Fruit fly (Drosophila melanogaster) whole organism, embryonic: ENCODE results near the gene CG31819.
A peak's percentile ranks its signal among the peaks of the same experiment; 100 is the strongest.

Experiments
- Adf1 ChIP-seq: fragments of 200-800 bp; sonication (Bioruptor generic); IDR thresholded peaks from 2 replicates; pipeline ENCODE4 v1.3.6; 2022; ENCODE audit warnings: missing biosample characterization, missing genetic modification characterization
- Antp ChIP-seq: fragments of 200-800 bp; sonication (Bioruptor generic); optimal IDR thresholded peaks from 3 replicates; lab custom pipeline; 2016; ENCODE audit warnings: missing biosample characterization, missing genetic modification characterization
- Asciz ChIP-seq: fragments of 200-800 bp; sonication (Bioruptor generic); optimal IDR thresholded peaks from 2 replicates; lab custom pipeline; 2017; ENCODE audit warnings: missing biosample characterization, mild to moderate bottlenecking, missing genetic modification characterization, missing genetic modification reagents
- Bgb ChIP-seq: fragments of 200-800 bp; sonication (Bioruptor generic); IDR thresholded peaks from 2 replicates; pipeline ENCODE4 v1.3.6; 2022; ENCODE audit warnings: missing biosample characterization, missing genetic modification characterization; ENCODE audit not compliant: partially characterized antibody
- CG10654 ChIP-seq: fragments of 200-800 bp; sonication (Bioruptor generic); optimal IDR thresholded peaks from 2 replicates; lab custom pipeline; 2016; ENCODE audit warnings: missing biosample characterization, missing genetic modification characterization
- CG11504 ChIP-seq: fragments of 200-800 bp; sonication (Bioruptor generic); optimal IDR thresholded peaks from 3 replicates; lab custom pipeline; 2019; ENCODE audit warnings: missing biosample characterization, mild to moderate bottlenecking, missing genetic modification characterization, moderate library complexity
- CG12299 ChIP-seq: fragments of 200-800 bp; sonication (Bioruptor generic); optimal IDR thresholded peaks from 2 replicates; lab custom pipeline; 2018; ENCODE audit warnings: missing biosample characterization, mild to moderate bottlenecking, missing genetic modification characterization
- CG13123 ChIP-seq: fragments of 200-800 bp; sonication (Bioruptor generic); optimal IDR thresholded peaks from 2 replicates; lab custom pipeline; 2016; ENCODE audit warnings: missing biosample characterization, missing genetic modification characterization
- CG14014 ChIP-seq: fragments of 200-800 bp; sonication (Bioruptor generic); IDR thresholded peaks from 2 replicates; pipeline ENCODE4 v1.3.6; 2022; ENCODE audit warnings: missing biosample characterization, missing genetic modification characterization
- CG15514 ChIP-seq: fragments of 200-800 bp; sonication (Bioruptor generic); optimal IDR thresholded peaks from 3 replicates; lab custom pipeline; 2017; ENCODE audit warnings: missing biosample characterization, missing genetic modification characterization, mild to moderate bottlenecking, moderate library complexity, missing genetic modification reagents
- CG15601 ChIP-seq: fragments of 200-800 bp; sonication (Bioruptor generic); optimal IDR thresholded peaks from 3 replicates; lab custom pipeline; 2019; ENCODE audit warnings: missing biosample characterization, mild to moderate bottlenecking, missing genetic modification characterization, moderate library complexity
- CG1603 ChIP-seq: fragments of 200-800 bp; sonication (Bioruptor generic); optimal IDR thresholded peaks from 2 replicates; lab custom pipeline; 2019; ENCODE audit warnings: missing biosample characterization, mild to moderate bottlenecking, missing genetic modification characterization, moderate library complexity
- CG2199 ChIP-seq: fragments of 200-800 bp; sonication (Bioruptor generic); IDR thresholded peaks from 3 replicates; pipeline ENCODE4 v1.3.6; 2022; ENCODE audit warnings: missing biosample characterization, missing genetic modification characterization
- CG42726 ChIP-seq: fragments of 200-800 bp; sonication (Bioruptor generic); IDR thresholded peaks from 2 replicates; pipeline ENCODE4 v1.3.6; 2022; ENCODE audit warnings: missing biosample characterization, missing genetic modification characterization; ENCODE audit not compliant: partially characterized antibody
- CG4424 ChIP-seq: fragments of 200-800 bp; sonication (Bioruptor generic); optimal IDR thresholded peaks from 3 replicates; lab custom pipeline; 2016; ENCODE audit warnings: missing biosample characterization, missing genetic modification characterization
- CG7271 ChIP-seq: fragments of 200-800 bp; sonication (Bioruptor generic); optimal IDR thresholded peaks from 2 replicates; lab custom pipeline; 2018; ENCODE audit warnings: missing biosample characterization, mild to moderate bottlenecking, missing genetic modification characterization, moderate library complexity
- Elba2 ChIP-seq: fragments of 200-800 bp; sonication (Bioruptor generic); optimal IDR thresholded peaks from 3 replicates; lab custom pipeline; 2016; ENCODE audit warnings: missing biosample characterization, missing genetic modification characterization
- Med ChIP-seq: fragments of 200-800 bp; sonication (Bioruptor generic); peaks from one replicate; lab custom pipeline; 2016; ENCODE audit warnings: missing biosample characterization, missing genetic modification characterization, mild to moderate bottlenecking, inconsistent platforms, moderate library complexity
- NFAT ChIP-seq: fragments of 200-800 bp; sonication (Bioruptor generic); IDR thresholded peaks from 2 replicates; pipeline ENCODE4 v1.3.6; 2022; ENCODE audit warnings: missing biosample characterization, missing genetic modification characterization
- Nf-YC ChIP-seq: fragments of 200-800 bp; optimal IDR thresholded peaks from 3 replicates; lab custom pipeline; 2019; ENCODE audit warnings: missing biosample characterization, mild to moderate bottlenecking, missing genetic modification characterization, moderate library complexity
- Pdp1 ChIP-seq, 2 experiments: fragments of 200-800 bp; sonication (Bioruptor generic); optimal IDR thresholded peaks; 3 replicates each; lab custom pipeline; 2016; ENCODE audit warnings: missing biosample characterization in 2 of 2, missing genetic modification characterization in 2 of 2, mild to moderate bottlenecking in 1 of 2, moderate library complexity in 1 of 2
- Six4 ChIP-seq: fragments of 200-800 bp; sonication (Bioruptor generic); optimal IDR thresholded peaks from 2 replicates; lab custom pipeline; 2016; ENCODE audit warnings: missing biosample characterization, missing genetic modification characterization
- Trl ChIP-seq, 3 experiments: fragments of >200 bp in 2 of 3; fragments of 200-800 bp in 1 of 3; sonication (Bioruptor generic) in 1 of 3; optimal IDR thresholded peaks; 2 replicates in 1 of 3; 3 replicates in 2 of 3; lab custom pipeline; 2016 to 2017; ENCODE audit warnings: missing biosample characterization in 1 of 3, missing genetic modification characterization in 1 of 3
- ap ChIP-seq: fragments of 200-800 bp; sonication (Bioruptor generic); IDR thresholded peaks from 2 replicates; pipeline ENCODE4 v1.3.6; 2022; ENCODE audit warnings: missing biosample characterization, missing genetic modification characterization
- cg ChIP-seq: fragments of 200-800 bp; sonication (Bioruptor generic); optimal IDR thresholded peaks from 3 replicates; lab custom pipeline; 2019; ENCODE audit warnings: missing biosample characterization, mild to moderate bottlenecking, missing genetic modification characterization, moderate library complexity
- chm ChIP-seq: fragments of 200-800 bp; sonication (Bioruptor generic); IDR thresholded peaks from 2 replicates; pipeline ENCODE4 v1.3.6; 2022; ENCODE audit warnings: missing biosample characterization, missing genetic modification characterization
- chn ChIP-seq: fragments of 200-800 bp; sonication (Bioruptor generic); optimal IDR thresholded peaks from 2 replicates; lab custom pipeline; 2016; ENCODE audit warnings: missing biosample characterization, missing genetic modification characterization
- croc ChIP-seq: fragments of 200-800 bp; sonication (Bioruptor generic); conservative IDR thresholded peaks from 3 replicates; pipeline ENCODE4 v1.3.6; 2022; ENCODE audit warnings: missing biosample characterization, missing genetic modification characterization
- da ChIP-seq: fragments of 200-800 bp; sonication (Bioruptor generic); optimal IDR thresholded peaks from 2 replicates; lab custom pipeline; 2016; ENCODE audit warnings: missing biosample characterization, missing genetic modification characterization
- fd96Cb ChIP-seq: fragments of 200-800 bp; sonication (Bioruptor generic); optimal IDR thresholded peaks from 2 replicates; lab custom pipeline; 2018; ENCODE audit warnings: missing biosample characterization, mild to moderate bottlenecking, missing genetic modification characterization, moderate library complexity
- ftz-f1 ChIP-seq: fragments of 200-800 bp; sonication (Bioruptor generic); optimal IDR thresholded peaks from 2 replicates; lab custom pipeline; 2016; ENCODE audit warnings: missing biosample characterization, missing genetic modification characterization
- grn ChIP-seq: fragments of 200-800 bp; sonication (Bioruptor generic); optimal IDR thresholded peaks from 3 replicates; lab custom pipeline; 2017; ENCODE audit warnings: missing biosample characterization, missing genetic modification characterization
- gro ChIP-seq: fragments of 200-800 bp; sonication (Bioruptor generic); optimal IDR thresholded peaks from 2 replicates; lab custom pipeline; 2016; ENCODE audit warnings: missing biosample characterization, missing genetic modification characterization
- kni ChIP-seq: fragments of 200-800 bp; sonication (Bioruptor generic); optimal IDR thresholded peaks from 3 replicates; lab custom pipeline; 2017; ENCODE audit warnings: mild to moderate bottlenecking, missing biosample characterization, missing genetic modification reagents, missing genetic modification characterization
- lab ChIP-seq: fragments of 200-800 bp; sonication (Bioruptor generic); optimal IDR thresholded peaks from 3 replicates; lab custom pipeline; 2017; ENCODE audit warnings: missing biosample characterization, missing genetic modification characterization, mild to moderate bottlenecking, moderate library complexity, missing genetic modification reagents
- lbe ChIP-seq: fragments of 200-800 bp; sonication (Bioruptor generic); optimal IDR thresholded peaks from 2 replicates; lab custom pipeline; 2016; ENCODE audit warnings: missing biosample characterization, mild to moderate bottlenecking, missing genetic modification characterization
- maf-S ChIP-seq: fragments of 200-800 bp; sonication (Bioruptor generic); optimal IDR thresholded peaks from 2 replicates; lab custom pipeline; 2016; ENCODE audit warnings: missing biosample characterization, missing genetic modification characterization
- mld ChIP-seq: fragments of 200-800 bp; sonication (Bioruptor generic); IDR thresholded peaks from 3 replicates; pipeline ENCODE4 v1.3.6; 2022; ENCODE audit warnings: missing biosample characterization, missing genetic modification characterization; ENCODE audit not compliant: partially characterized antibody
- otp ChIP-seq: fragments of 200-800 bp; sonication (Bioruptor generic); IDR thresholded peaks from 3 replicates; pipeline ENCODE4, ENCODE4 v1.3.6; 2022; ENCODE audit warnings: missing biosample characterization, missing genetic modification characterization
- prd ChIP-seq, 3 experiments: fragments of >200 bp in 2 of 3; fragments of 200-800 bp in 1 of 3; sonication (Bioruptor generic) in 1 of 3; optimal IDR thresholded peaks in 2 of 3; IDR thresholded peaks in 1 of 3; 2 replicates in 2 of 3; 3 replicates in 1 of 3; pipeline versions ENCODE4 v1.3.6 to Lab custom; 2017 to 2022; ENCODE audit warnings: missing biosample characterization in 1 of 3, missing genetic modification characterization in 1 of 3
- pros ChIP-seq: fragments of 200-800 bp; sonication (Bioruptor generic); optimal IDR thresholded peaks from 3 replicates; lab custom pipeline; 2019; ENCODE audit warnings: missing biosample characterization, mild to moderate bottlenecking, missing genetic modification characterization, moderate library complexity
- sisA ChIP-seq: fragments of 200-800 bp; sonication (Bioruptor generic); IDR thresholded peaks from 2 replicates; pipeline ENCODE4 v1.3.6; 2022; ENCODE audit warnings: missing biosample characterization, missing genetic modification characterization
- sob ChIP-seq: fragments of 200-800 bp; sonication (Bioruptor generic); IDR thresholded peaks from 2 replicates; pipeline ENCODE4 v1.3.6; 2022; ENCODE audit warnings: missing biosample characterization, missing genetic modification characterization
- sqz ChIP-seq: fragments of 200-800 bp; sonication (Bioruptor generic); optimal IDR thresholded peaks from 3 replicates; lab custom pipeline; 2018; ENCODE audit warnings: missing biosample characterization, mild to moderate bottlenecking, missing genetic modification characterization
- sug ChIP-seq: fragments of 200-800 bp; optimal IDR thresholded peaks from 2 replicates; lab custom pipeline; 2019; ENCODE audit warnings: missing biosample characterization, mild to moderate bottlenecking, missing genetic modification characterization, moderate library complexity
- trh ChIP-seq: fragments of 200-800 bp; sonication (Bioruptor generic); optimal IDR thresholded peaks from 2 replicates; lab custom pipeline; 2016; ENCODE audit warnings: missing biosample characterization, missing genetic modification characterization
- unc-4 ChIP-seq: fragments of 200-800 bp; sonication (Bioruptor generic); IDR thresholded peaks from 2 replicates; pipeline ENCODE4 v1.3.6; 2022; ENCODE audit warnings: missing biosample characterization, missing genetic modification characterization; ENCODE audit not compliant: partially characterized antibody

Gene CG31819

DNA sequence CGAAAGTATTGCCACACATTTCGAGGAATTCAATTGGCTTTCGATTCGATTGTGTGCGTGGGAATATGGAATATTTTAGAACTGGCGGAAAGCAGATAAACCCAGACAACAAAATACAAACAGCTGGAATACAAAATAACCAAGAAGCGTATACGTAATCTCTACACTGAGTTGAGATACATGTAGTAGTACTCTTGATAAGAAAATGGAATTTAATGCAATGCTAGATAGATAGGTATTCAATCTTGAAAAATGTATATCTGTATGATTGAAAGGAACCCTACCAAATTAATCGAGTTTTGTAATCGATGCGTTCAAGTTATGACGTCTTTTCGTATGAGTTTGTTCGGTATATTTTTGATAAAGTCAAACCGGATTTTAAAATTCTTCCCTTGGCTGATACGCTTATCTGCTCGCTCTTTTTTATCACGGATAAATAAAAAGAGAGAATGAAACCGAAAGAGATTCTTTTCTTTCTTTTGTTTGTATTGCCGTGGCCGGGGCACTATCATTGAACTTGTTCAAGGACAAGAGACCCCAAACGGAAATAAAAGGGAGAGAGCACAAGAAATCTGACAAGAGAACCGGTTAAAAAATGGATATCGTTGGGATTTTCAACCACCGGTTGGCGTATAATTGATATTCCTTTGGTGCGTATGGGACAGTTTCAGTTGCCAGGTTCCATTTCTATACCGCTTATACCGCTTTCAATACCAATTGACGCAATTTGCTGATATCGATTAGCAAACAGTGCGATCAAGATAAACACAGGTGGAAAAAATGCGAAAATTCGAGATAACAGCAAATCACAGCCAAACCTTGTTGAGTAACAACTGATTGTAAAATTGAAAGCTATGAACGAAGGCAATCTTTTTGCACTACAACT lies 44.2 kb downstream of the CG31819 start (continued):
- TF ChIP-seq chm (GFP tag; lab: Robert Waterston, UW), result no peak
- peak in 1 of 2 experiments; percentile 87 for TF ChIP-seq Pdp1 (GFP tag; optimal IDR thresholded peaks at IDR 0.05; lab: Kevin White, UChicago)
- TF ChIP-seq Med, result no peak
- no peak for TF ChIP-seq Adf1 (GFP tag; lab: Robert Waterston, UW)
- no peak for TF ChIP-seq CG12299 (tag; lab: Kevin White, UChicago)
- TF ChIP-seq gro, result no peak
- TF ChIP-seq unc-4, result no peak
- TF ChIP-seq otp (GFP tag; lab: Robert Waterston, UW), result no peak
- TF ChIP-seq fd96Cb (tag; lab: Kevin White, UChicago), result no peak
- no peak for TF ChIP-seq sob (GFP tag; lab: Robert Waterston, UW)
- TF ChIP-seq ap (GFP tag; lab: Robert Waterston, UW), result no peak
- no peak for TF ChIP-seq croc (GFP tag; lab: Robert Waterston, UW)
- peak; percentile 11 for TF ChIP-seq lab
- TF ChIP-seq CG13123 (GFP tag; lab: Kevin White, UChicago), result no peak
- TF ChIP-seq CG15514 (GFP tag; lab: Kevin White, UChicago), result no peak
- no peak for TF ChIP-seq CG11504 (tag; lab: Kevin White, UChicago)
- TF ChIP-seq sug, result peak; percentile 26
- TF ChIP-seq CG14014 (GFP tag; lab: Robert Waterston, UW), result no peak
- no peak for TF ChIP-seq CG4424
- TF ChIP-seq CG42726 (GFP tag; lab: Robert Waterston, UW), result no peak
- TF ChIP-seq trh (GFP tag; lab: Kevin White, UChicago), result no peak
- TF ChIP-seq Six4 (GFP tag; lab: Kevin White, UChicago), result no peak
- TF ChIP-seq lbe (GFP tag; lab: Kevin White, UChicago), result peak; percentile 13
- no peak for TF ChIP-seq CG10654 (GFP tag; lab: Kevin White, UChicago)
- TF ChIP-seq pros (GFP tag; lab: Kevin White, UChicago), result peak; percentile 21
- TF ChIP-seq Nf-YC (tag; lab: Kevin White, UChicago), result peak; percentile 5
- TF ChIP-seq grn (GFP tag; lab: Kevin White, UChicago), result peak; percentile 65
- no peak for TF ChIP-seq sisA (GFP tag; lab: Robert Waterston, UW)
- no peak for TF ChIP-seq CG7271 (tag; lab: Kevin White, UChicago)
- TF ChIP-seq CG2199 (GFP tag; lab: Robert Waterston, UW), result peak; percentile 70; the same call in 1 of the 3 replicates
- TF ChIP-seq CG1603 (tag; lab: Kevin White, UChicago), result no peak
- no peak for TF ChIP-seq Asciz (GFP tag; lab: Kevin White, UChicago)
- TF ChIP-seq prd (optimal IDR thresholded peaks at IDR 0.05; lab: Kevin White, UChicago), result no peak
- no peak for TF ChIP-seq prd (GFP tag; IDR thresholded peaks at IDR 0.05; lab: Robert Waterston, UW)
- peak in 1 of 2 experiments; percentile 35 for TF ChIP-seq Trl (optimal IDR thresholded peaks at IDR 0.05; lab: Kevin White, UChicago)
- no peak for TF ChIP-seq Trl (GFP tag; optimal IDR thresholded peaks at IDR 0.05; lab: Kevin White, UChicago)
- TF ChIP-seq sqz, result no peak
- TF ChIP-seq chn (GFP tag; lab: Kevin White, UChicago), result no peak
- TF ChIP-seq da, result no peak
- no peak for TF ChIP-seq NFAT
- TF ChIP-seq CG15601, result peak; percentile 39
- TF ChIP-seq kni (GFP tag; lab: Kevin White, UChicago), result peak; percentile 48
- TF ChIP-seq cg (GFP tag; lab: Kevin White, UChicago), result peak; percentile 19
- TF ChIP-seq Antp, result no peak
- no peak for TF ChIP-seq mld (GFP tag; lab: Robert Waterston, UW)
- TF ChIP-seq ftz-f1 (GFP tag; lab: Kevin White, UChicago), result peak; percentile 8
- TF ChIP-seq Elba2 (GFP tag; lab: Kevin White, UChicago), result no peak
- TF ChIP-seq maf-S, result no peak
- TF ChIP-seq Bgb (GFP tag; lab: Robert Waterston, UW), result no peak
